Fruit fly (Drosophila melanogaster) whole organism, embryonic: Measurements from ENCODE around the gene CG17777.

Experiments
- Adf1 ChIP-seq: fragments of 200-800 bp; sonication (Bioruptor generic); IDR thresholded peaks from 2 replicates; pipeline ENCODE4 v1.3.6; 2022; ENCODE audit warnings: missing biosample characterization, missing genetic modification characterization
- BEAF-32 ChIP-seq: fragments of 200-800 bp; sonication (Bioruptor generic); optimal IDR thresholded peaks from 3 replicates; lab custom pipeline; 2017; ENCODE audit warnings: missing biosample characterization, missing genetic modification characterization, mild to moderate bottlenecking, moderate library complexity, missing genetic modification reagents
- CG1024 ChIP-seq: fragments of 200-800 bp; sonication (Bioruptor generic); IDR thresholded peaks from 2 replicates; pipeline ENCODE4 v1.3.6; 2022; ENCODE audit warnings: missing biosample characterization, missing genetic modification characterization
- CG10274 ChIP-seq: fragments of 200-800 bp; sonication (Bioruptor generic); optimal IDR thresholded peaks from 3 replicates; lab custom pipeline; 2017; ENCODE audit warnings: missing biosample characterization, mild to moderate bottlenecking, missing genetic modification characterization
- CG10321 ChIP-seq: fragments of 200-800 bp; sonication (Bioruptor generic); IDR thresholded peaks from 2 replicates; pipeline ENCODE4 v1.3.6; 2022; ENCODE audit warnings: missing biosample characterization, missing genetic modification characterization
- CG12769 ChIP-seq: fragments of 200-800 bp; sonication (Bioruptor generic); optimal IDR thresholded peaks from 2 replicates; lab custom pipeline; 2019; ENCODE audit warnings: missing biosample characterization, mild to moderate bottlenecking, missing genetic modification characterization, moderate library complexity
- CG13424 ChIP-seq: fragments of 200-800 bp; sonication (Bioruptor generic); optimal IDR thresholded peaks from 2 replicates; lab custom pipeline; 2019; ENCODE audit warnings: missing biosample characterization, mild to moderate bottlenecking, missing genetic modification characterization, moderate library complexity
- CG14710 ChIP-seq: fragments of 200-800 bp; sonication (Bioruptor generic); optimal IDR thresholded peaks from 3 replicates; lab custom pipeline; 2019; ENCODE audit warnings: missing biosample characterization, mild to moderate bottlenecking, missing genetic modification characterization, moderate library complexity
- CG14860 ChIP-seq: fragments of 200-800 bp; sonication (Bioruptor generic); IDR thresholded peaks from 3 replicates; pipeline ENCODE4 v1.3.6; 2022; ENCODE audit warnings: missing biosample characterization, missing genetic modification characterization; ENCODE audit not compliant: partially characterized antibody
- CG15011 ChIP-seq: fragments of 200-800 bp; sonication (Bioruptor generic); optimal IDR thresholded peaks from 3 replicates; lab custom pipeline; 2018; ENCODE audit warnings: missing biosample characterization, mild to moderate bottlenecking, missing genetic modification characterization
- CG15073 ChIP-seq: fragments of 200-800 bp; sonication (Bioruptor generic); optimal IDR thresholded peaks from 2 replicates; lab custom pipeline; 2016; ENCODE audit warnings: missing biosample characterization, missing genetic modification characterization
- CG15696 ChIP-seq: fragments of 200-800 bp; sonication (Bioruptor generic); optimal IDR thresholded peaks from 2 replicates; lab custom pipeline; 2019; ENCODE audit warnings: missing biosample characterization, mild to moderate bottlenecking, missing genetic modification characterization, moderate library complexity
- CG2120 ChIP-seq: fragments of 200-800 bp; sonication (Bioruptor generic); optimal IDR thresholded peaks from 3 replicates; lab custom pipeline; 2016; ENCODE audit warnings: missing biosample characterization, missing genetic modification characterization
- CG2199 ChIP-seq: fragments of 200-800 bp; sonication (Bioruptor generic); IDR thresholded peaks from 3 replicates; pipeline ENCODE4 v1.3.6; 2022; ENCODE audit warnings: missing biosample characterization, missing genetic modification characterization
- CG33213 ChIP-seq: fragments of 200-800 bp; sonication (Bioruptor generic); optimal IDR thresholded peaks from 3 replicates; lab custom pipeline; 2016; ENCODE audit warnings: missing biosample characterization, missing genetic modification characterization
- CG4282 ChIP-seq: fragments of 200-800 bp; sonication (Bioruptor generic); optimal IDR thresholded peaks from 2 replicates; lab custom pipeline; 2016; ENCODE audit warnings: missing biosample characterization, missing genetic modification characterization
- CG4820 ChIP-seq: fragments of 200-800 bp; sonication (Bioruptor generic); optimal IDR thresholded peaks from 3 replicates; lab custom pipeline; 2016; ENCODE audit warnings: missing biosample characterization, missing genetic modification characterization
- CG8359 ChIP-seq: fragments of 200-800 bp; sonication (Bioruptor generic); optimal IDR thresholded peaks from 2 replicates; lab custom pipeline; 2017; ENCODE audit warnings: missing biosample characterization, mild to moderate bottlenecking, missing genetic modification characterization, borderline replicate concordance
- CG9797 ChIP-seq: fragments of 200-800 bp; sonication (Bioruptor generic); optimal IDR thresholded peaks from 3 replicates; lab custom pipeline; 2018; ENCODE audit warnings: missing biosample characterization, mild to moderate bottlenecking, missing genetic modification characterization
- Dll ChIP-seq: fragments of 200-800 bp; sonication (Bioruptor generic); IDR thresholded peaks from 4 replicates; pipeline ENCODE4 v1.3.6; 2022; ENCODE audit warnings: missing biosample characterization, missing genetic modification characterization; ENCODE audit not compliant: partially characterized antibody
- Drgx ChIP-seq: fragments of 200-800 bp; sonication (Bioruptor generic); IDR thresholded peaks from 2 replicates; pipeline ENCODE4 v1.3.6; 2022; ENCODE audit warnings: missing biosample characterization, missing genetic modification characterization
- Fer1 ChIP-seq: fragments of 200-800 bp; sonication (Bioruptor generic); optimal IDR thresholded peaks from 2 replicates; lab custom pipeline; 2017; ENCODE audit warnings: missing biosample characterization, mild to moderate bottlenecking, missing genetic modification characterization
- HLH3B ChIP-seq: fragments of 200-800 bp; sonication (Bioruptor generic); IDR thresholded peaks from 2 replicates; pipeline ENCODE4 v1.3.6; 2022; ENCODE audit warnings: missing biosample characterization, missing genetic modification characterization
- HmgZ ChIP-seq: fragments of 200-800 bp; sonication (Bioruptor generic); optimal IDR thresholded peaks from 2 replicates; lab custom pipeline; 2018; ENCODE audit warnings: missing biosample characterization, mild to moderate bottlenecking, missing genetic modification characterization
- Hr78 ChIP-seq, 2 experiments: fragments of 200-800 bp in 1 of 2; fragments of >200 bp in 1 of 2; sonication (Bioruptor generic) in 1 of 2; optimal IDR thresholded peaks; 2 replicates each; lab custom pipeline; 2017 to 2019; ENCODE audit warnings: missing biosample characterization in 2 of 2, missing genetic modification characterization in 2 of 2, mild to moderate bottlenecking in 1 of 2, moderate library complexity in 1 of 2
- Meics ChIP-seq: fragments of 200-800 bp; sonication (Bioruptor generic); optimal IDR thresholded peaks from 2 replicates; lab custom pipeline; 2017; ENCODE audit warnings: missing biosample characterization, mild to moderate bottlenecking, missing genetic modification characterization
- Pdp1 ChIP-seq, 2 experiments: fragments of 200-800 bp; sonication (Bioruptor generic); optimal IDR thresholded peaks; 3 replicates each; lab custom pipeline; 2016; ENCODE audit warnings: missing biosample characterization in 2 of 2, missing genetic modification characterization in 2 of 2, mild to moderate bottlenecking in 1 of 2, moderate library complexity in 1 of 2
- Six4 ChIP-seq: fragments of 200-800 bp; sonication (Bioruptor generic); optimal IDR thresholded peaks from 2 replicates; lab custom pipeline; 2016; ENCODE audit warnings: missing biosample characterization, missing genetic modification characterization
- Ssrp ChIP-seq: fragments of 200-800 bp; sonication (Bioruptor generic); optimal IDR thresholded peaks from 2 replicates; lab custom pipeline; 2018; ENCODE audit warnings: missing biosample characterization, mild to moderate bottlenecking, missing genetic modification characterization, moderate library complexity
- TFAM ChIP-seq: fragments of 200-800 bp; sonication (Bioruptor generic); optimal IDR thresholded peaks from 2 replicates; lab custom pipeline; 2017; ENCODE audit warnings: missing biosample characterization, missing genetic modification characterization, inconsistent platforms
- chinmo ChIP-seq: fragments of 200-800 bp; sonication (Bioruptor generic); IDR thresholded peaks from 4 replicates; pipeline ENCODE4 v1.3.6; 2022; ENCODE audit warnings: missing biosample characterization, missing genetic modification characterization; ENCODE audit not compliant: partially characterized antibody
- croc ChIP-seq: fragments of 200-800 bp; sonication (Bioruptor generic); conservative IDR thresholded peaks from 3 replicates; pipeline ENCODE4 v1.3.6; 2022; ENCODE audit warnings: missing biosample characterization, missing genetic modification characterization
- dpn ChIP-seq, 2 experiments: fragments of 200-800 bp; sonication (Bioruptor generic); optimal IDR thresholded peaks; 3 replicates each; lab custom pipeline; 2016; ENCODE audit warnings: missing biosample characterization in 2 of 2, missing genetic modification characterization in 2 of 2
- exex ChIP-seq: fragments of 200-800 bp; sonication (Bioruptor generic); optimal IDR thresholded peaks from 4 replicates; lab custom pipeline; 2018; ENCODE audit warnings: missing biosample characterization, mild to moderate bottlenecking, missing genetic modification characterization, moderate library complexity
- fd102C ChIP-seq: fragments of 200-800 bp; sonication (Bioruptor generic); optimal IDR thresholded peaks from 2 replicates; lab custom pipeline; 2018; ENCODE audit warnings: missing biosample characterization, mild to moderate bottlenecking, missing genetic modification characterization, moderate library complexity
- hkb ChIP-seq, 2 experiments: fragments of 200-800 bp in 1 of 2; fragments of >200 bp in 1 of 2; sonication (Bioruptor generic) in 1 of 2; IDR thresholded peaks in 1 of 2; optimal IDR thresholded peaks in 1 of 2; 2 replicates each; pipeline versions ENCODE4 v1.3.6 to Lab custom; 2017 to 2022; ENCODE audit warnings: missing biosample characterization in 1 of 2, missing genetic modification characterization in 1 of 2
- kay ChIP-seq: fragments of 200-800 bp; sonication (Bioruptor generic); optimal IDR thresholded peaks from 2 replicates; lab custom pipeline; 2016; ENCODE audit warnings: missing biosample characterization, missing genetic modification characterization
- mam ChIP-seq: fragments of 200-800 bp; sonication (Bioruptor generic); optimal IDR thresholded peaks from 3 replicates; lab custom pipeline; 2016; ENCODE audit warnings: missing biosample characterization, missing genetic modification characterization
- mld ChIP-seq: fragments of 200-800 bp; sonication (Bioruptor generic); IDR thresholded peaks from 3 replicates; pipeline ENCODE4 v1.3.6; 2022; ENCODE audit warnings: missing biosample characterization, missing genetic modification characterization; ENCODE audit not compliant: partially characterized antibody
- ranshi ChIP-seq: fragments of 200-800 bp; sonication (Bioruptor generic); IDR thresholded peaks from 2 replicates; pipeline ENCODE4 v1.3.6; 2022; ENCODE audit warnings: missing biosample characterization, missing genetic modification characterization
- row ChIP-seq: fragments of 200-800 bp; sonication (Bioruptor generic); IDR thresholded peaks from 3 replicates; pipeline ENCODE4 v1.3.6; 2022; ENCODE audit warnings: missing biosample characterization, missing genetic modification characterization
- scrt ChIP-seq: fragments of 200-800 bp; sonication (Bioruptor generic); optimal IDR thresholded peaks from 2 replicates; lab custom pipeline; 2018; ENCODE audit warnings: missing biosample characterization, mild to moderate bottlenecking, missing genetic modification characterization, moderate library complexity
- tin ChIP-seq: fragments of 200-800 bp; sonication (Bioruptor generic); optimal IDR thresholded peaks from 3 replicates; lab custom pipeline; 2016; ENCODE audit warnings: missing biosample characterization, missing genetic modification characterization
- tup ChIP-seq: fragments of 200-800 bp; sonication (Bioruptor generic); optimal IDR thresholded peaks from 2 replicates; lab custom pipeline; 2016; ENCODE audit warnings: missing biosample characterization, mild to moderate bottlenecking, missing genetic modification characterization, moderate library complexity
- twi ChIP-seq: fragments of 200-800 bp; optimal IDR thresholded peaks from 2 replicates; lab custom pipeline; 2019; ENCODE audit warnings: missing biosample characterization, mild to moderate bottlenecking, missing genetic modification characterization, moderate library complexity
- zf30C ChIP-seq: fragments of 200-800 bp; sonication (Bioruptor generic); optimal IDR thresholded peaks from 3 replicates; lab custom pipeline; 2018; ENCODE audit warnings: missing biosample characterization, mild to moderate bottlenecking, missing genetic modification characterization
- zfh1 ChIP-seq: fragments of 200-800 bp; sonication (Bioruptor generic); IDR thresholded peaks from 3 replicates; pipeline ENCODE4 v1.3.6; 2022; ENCODE audit warnings: missing biosample characterization, missing genetic modification characterization

CG17777 gene

DNA sequence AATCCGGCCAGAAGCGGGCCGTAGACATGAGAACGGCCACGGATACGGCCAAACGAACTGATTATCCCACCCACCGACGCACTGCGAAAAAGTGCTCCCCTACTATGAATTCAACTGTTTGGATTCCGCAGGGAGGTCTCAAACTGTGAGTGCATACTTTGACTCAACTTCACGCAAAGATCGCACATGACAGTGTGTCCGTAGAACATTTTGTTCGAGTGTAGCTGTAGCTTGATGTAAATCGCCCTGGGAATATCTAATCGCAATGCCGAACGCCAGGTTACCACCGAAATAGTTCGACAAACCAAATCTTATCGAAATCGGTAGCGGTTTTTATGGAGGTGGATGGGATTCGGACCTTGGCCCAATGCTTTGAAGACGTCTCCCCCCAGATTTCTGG lies 25.6 kb upstream of the CG17777 start (continued):
- TF ChIP-seq CG10274 (GFP tag; lab: Kevin White, UChicago) (no peak), CG2199 (GFP tag; lab: Robert Waterston, UW) (no peak), Meics (GFP tag; lab: Kevin White, UChicago) (peak; percentile 39), CG15073 (GFP tag; lab: Kevin White, UChicago) (no peak), CG10321 (GFP tag; lab: Robert Waterston, UW) (no peak), zf30C (GFP tag; lab: Kevin White, UChicago) (peak; percentile 71), Six4 (GFP tag; lab: Kevin White, UChicago) (no peak), zfh1 (no peak), kay (GFP tag; lab: Kevin White, UChicago) (no peak), CG9797 (GFP tag; lab: Kevin White, UChicago) (no peak), CG12769 (tag; lab: Kevin White, UChicago) (peak; percentile 66), CG1024 (GFP tag; lab: Robert Waterston, UW) (no peak), dpn (GFP tag; optimal IDR thresholded peaks at IDR 0.05; lab: Kevin White, UChicago) (no peak), HmgZ (tag; lab: Kevin White, UChicago) (peak; percentile 66), ranshi (no peak), mld (GFP tag; lab: Robert Waterston, UW) (no peak), exex (peak; percentile 70), CG14860 (GFP tag; lab: Robert Waterston, UW) (no peak), CG4282 (GFP tag; lab: Kevin White, UChicago) (no peak), CG2120 (peak; percentile 55), CG13424 (tag; lab: Kevin White, UChicago) (peak; percentile 20), mam (GFP tag; lab: Kevin White, UChicago) (no peak)

DNA sequence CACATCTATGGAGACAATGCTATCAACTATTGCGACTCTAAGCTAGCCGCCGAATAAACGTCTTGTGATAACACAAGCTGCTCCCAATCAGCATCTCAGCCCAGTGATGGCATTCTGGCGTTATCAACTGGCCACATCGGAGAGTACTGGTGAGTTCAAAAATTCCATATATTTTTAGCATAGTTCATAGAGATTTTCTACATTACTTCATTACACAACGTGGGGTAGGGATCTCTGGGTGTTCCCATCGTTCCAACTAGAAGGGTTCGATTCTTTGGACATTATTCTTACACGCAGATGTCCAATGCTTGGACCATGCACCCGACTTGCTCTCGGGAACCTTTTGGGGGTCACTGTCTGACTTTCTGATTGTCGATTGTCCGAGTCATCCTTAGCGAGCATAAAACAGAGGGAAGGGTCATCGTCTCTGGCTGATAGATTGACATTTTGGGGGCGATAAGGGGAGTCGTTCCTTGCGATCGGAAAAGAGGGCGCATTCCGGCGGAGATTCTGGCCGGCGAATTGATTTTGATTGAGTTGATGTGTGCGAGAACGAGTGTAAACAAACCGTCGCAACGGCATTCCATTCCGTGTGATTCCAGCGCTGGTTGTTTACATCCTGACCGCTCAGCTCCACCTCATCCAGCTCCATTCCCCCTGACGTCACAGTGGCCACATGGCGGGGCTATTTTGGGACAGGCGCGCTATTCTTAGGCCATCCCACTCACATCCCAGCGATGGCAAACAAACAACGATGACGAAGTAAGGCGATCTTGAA lies 24.3 kb upstream of the CG17777 start, which contains the start of the genes Cyp4d1 and CG3630:
Gene Cyp4d1 (minus strand): TSS at position 51 of the 778 bp plus-strand sequence.
Gene CG3630 (plus strand): TSS at position 67 of the 778 bp plus-strand sequence.
- TF ChIP-seq exex (no peak), CG10274 (GFP tag; lab: Kevin White, UChicago) (no peak), scrt (GFP tag; lab: Kevin White, UChicago) (no peak), CG10321 (GFP tag; lab: Robert Waterston, UW) (no peak), CG33213 (GFP tag; lab: Kevin White, UChicago) (no peak), CG8359 (no peak), Dll (GFP tag; lab: Robert Waterston, UW) (no peak), tup (no peak), hkb (optimal IDR thresholded peaks at IDR 0.05; lab: Kevin White, UChicago) (no peak), hkb (GFP tag; IDR thresholded peaks at IDR 0.05; lab: Robert Waterston, UW) (no peak), twi (tag; lab: Kevin White, UChicago) (no peak), Adf1 (GFP tag; lab: Robert Waterston, UW) (no peak), row (GFP tag; lab: Robert Waterston, UW) (no peak), TFAM (GFP tag; lab: Kevin White, UChicago) (no peak), chinmo (GFP tag; lab: Robert Waterston, UW) (0 out of 4 replicates have a peak, but pooled peaks have one; percentile 11), Ssrp (tag; lab: Kevin White, UChicago) (no peak), CG4820 (GFP tag; lab: Kevin White, UChicago) (no peak), Pdp1 (GFP tag; optimal IDR thresholded peaks at IDR 0.05; lab: Kevin White, UChicago) (peak in 1 of 2 experiments; percentile 56), CG14710 (tag; lab: Kevin White, UChicago) (no peak), Fer1 (GFP tag; lab: Kevin White, UChicago) (no peak), HLH3B (GFP tag; lab: Robert Waterston, UW) (no peak), fd102C (GFP tag; lab: Kevin White, UChicago) (no peak), tin (GFP tag; lab: Kevin White, UChicago) (no peak), croc (GFP tag; lab: Robert Waterston, UW) (no peak), CG15696 (tag; lab: Kevin White, UChicago) (no peak), CG15011 (GFP tag; lab: Kevin White, UChicago) (no peak), BEAF-32 (GFP tag; lab: Kevin White, UChicago) (no peak), Drgx (GFP tag; lab: Robert Waterston, UW) (no peak), CG12769 (tag; lab: Kevin White, UChicago) (peak; percentile 86), Hr78 (GFP tag; optimal IDR thresholded peaks at IDR 0.05; lab: Kevin White, UChicago) (peak in 1 of 2 experiments; percentile 14)
